Worm (Caenorhabditis elegans): ENCODE data around the gene hadb-1.

Gene hadb-1

DNA sequence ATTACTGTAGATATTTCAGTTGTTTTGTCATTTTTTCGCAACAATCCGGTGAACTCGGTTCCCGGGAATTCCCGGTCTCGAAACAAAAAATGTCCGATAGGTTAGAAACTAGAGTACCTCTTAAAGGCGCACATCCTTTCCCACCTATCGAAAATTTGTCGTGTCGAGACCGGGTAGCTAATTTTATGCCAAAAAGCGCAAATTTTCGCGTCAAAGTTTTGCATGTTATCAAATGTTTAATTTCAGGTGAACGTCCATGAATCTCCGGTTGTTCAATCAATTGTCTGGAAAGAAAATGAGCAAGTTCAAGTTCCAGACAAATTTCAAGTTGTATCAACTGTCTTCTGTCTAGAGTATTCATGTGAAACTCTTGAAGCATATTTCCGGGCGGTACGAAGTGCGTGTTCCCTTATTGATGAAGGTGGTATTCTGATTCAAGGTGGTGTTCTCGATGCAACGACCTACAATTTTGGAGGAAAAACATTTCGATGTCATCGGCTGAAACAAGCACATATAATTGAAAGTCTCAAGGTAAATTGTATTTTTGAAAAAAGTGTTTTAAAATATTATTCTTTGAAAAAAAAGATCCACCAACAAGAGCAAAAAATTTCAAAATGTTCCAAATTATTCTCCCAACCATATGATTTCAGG is 2.6 kb downstream of the hadb-1 start:
- TF ChIP-seq ztf-11 (tag; optimal IDR thresholded peaks at IDR 0.05) (no peak), mab-5 (tag; optimal IDR thresholded peaks at IDR 0.05) (no peak), mls-2 (tag; optimal IDR thresholded peaks at IDR 0.05) (no peak), ceh-43 (GFP tag; optimal IDR thresholded peaks at IDR 0.05) (no peak), lin-32 (GFP tag; optimal IDR thresholded peaks at IDR 0.05) (no peak), elt-3 (tag; optimal IDR thresholded peaks at IDR 0.05) (no peak), blmp-1 (tag; optimal IDR thresholded peaks at IDR 0.05) (no peak), ces-1 (GFP tag; optimal IDR thresholded peaks at IDR 0.05) (no peak), bed-3 (GFP tag; optimal IDR thresholded peaks at IDR 0.05) (no peak), tbx-8 (GFP tag; optimal IDR thresholded peaks at IDR 0.05) (no peak), flh-1 (GFP tag; optimal IDR thresholded peaks at IDR 0.05) (no peak), pha-4 (tag; optimal IDR thresholded peaks at IDR 0.05) (no peak), sem-2 (GFP tag; optimal IDR thresholded peaks at IDR 0.05) (no peak), snpc-4 (tag; optimal IDR thresholded peaks at IDR 0.05) (no peak), mep-1 (tag; optimal IDR thresholded peaks at IDR 0.05) (no peak), zip-8 (tag; optimal IDR thresholded peaks at IDR 0.05) (no peak), M03D4.4 (tag; optimal IDR thresholded peaks at IDR 0.05) (no peak)

- no peak for TF ChIP-seq ceh-39 (tag; optimal IDR thresholded peaks at IDR 0.05)
- TF ChIP-seq nhr-76 (tag; optimal IDR thresholded peaks at IDR 0.05): no peak
- peak; percentile 61 for TF ChIP-seq hlh-1 (tag; optimal IDR thresholded peaks at IDR 0.05)
- TF ChIP-seq pha-4 (tag; optimal IDR thresholded peaks at IDR 0.05): no peak
- no peak for TF ChIP-seq cnd-1 (tag; optimal IDR thresholded peaks at IDR 0.05)
- no peak for TF ChIP-seq nhr-28 (tag; optimal IDR thresholded peaks at IDR 0.05)
- TF ChIP-seq unc-120 (tag; optimal IDR thresholded peaks at IDR 0.05; ENCODE audit: poor library complexity, severe bottlenecking): peak; percentile 52
- peak; percentile 42 for TF ChIP-seq unc-62 (GFP tag; optimal IDR thresholded peaks at IDR 0.05)
Observed at ce11 chrIII:8684421-8684820, 3.9 kb downstream of the hadb-1 start, which contains the start of gene anmt-1. Gene anmt-1, plus strand, starts transcription at chrIII:8684808.

DNA sequence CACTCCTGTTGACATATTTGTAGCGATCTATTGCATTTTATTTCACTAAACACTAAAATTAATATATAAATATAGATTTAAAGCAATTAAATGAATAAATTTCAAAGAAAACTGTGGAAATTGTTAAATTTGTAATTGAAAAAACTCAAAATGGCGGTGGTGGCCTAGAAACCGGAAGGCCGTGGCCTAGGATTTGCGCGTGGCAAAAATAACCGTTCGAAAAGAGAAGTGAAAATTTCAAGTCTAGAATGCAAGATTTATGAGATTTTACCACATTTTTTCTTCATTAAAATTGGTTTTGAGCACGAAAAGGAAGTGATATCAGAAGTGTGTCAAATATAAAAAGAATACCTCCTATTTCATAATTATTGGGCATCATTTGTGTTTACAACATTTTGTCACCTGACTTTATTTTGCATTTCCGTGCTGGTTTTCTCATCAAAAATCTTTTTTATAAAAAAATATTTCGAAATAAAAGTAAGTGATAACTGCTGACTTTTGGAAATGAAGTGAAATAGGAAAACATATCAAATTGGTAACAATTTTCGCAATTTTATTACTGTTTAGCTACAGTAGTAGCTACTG is 4.5 kb downstream of the hadb-1 start, which contains the start of gene fli-1:
TSS of gene fli-1 (minus strand) at position 58 of the 585 bp plus-strand sequence.
- TF ChIP-seq snpc-4 (tag; optimal IDR thresholded peaks at IDR 0.05) (no peak), sptf-1 (tag; optimal IDR thresholded peaks at IDR 0.05) (peak; percentile 51)

- TF ChIP-seq drap-1 (GFP tag; optimal IDR thresholded peaks at IDR 0.05) (peak; percentile 98), unc-39 (tag; optimal IDR thresholded peaks at IDR 0.05) (peak; percentile 33), unc-62 (GFP tag; optimal IDR thresholded peaks at IDR 0.05) (peak; percentile 43), sptf-1 (tag; optimal IDR thresholded peaks at IDR 0.05) (peak; percentile 98), unc-120 (tag; optimal IDR thresholded peaks at IDR 0.05; ENCODE audit: poor library complexity, severe bottlenecking) (peak; percentile 90), elt-1 (tag; optimal IDR thresholded peaks at IDR 0.05; ENCODE audit: borderline replicate concordance, insufficient read depth) (peak; percentile 61), lsy-2 (tag; optimal IDR thresholded peaks at IDR 0.05) (peak; percentile 66), ztf-11 (tag; optimal IDR thresholded peaks at IDR 0.05) (peak; percentile 61), ceh-83 (GFP tag; optimal IDR thresholded peaks at IDR 0.05) (peak; percentile 97), nhr-237 (tag; optimal IDR thresholded peaks at IDR 0.05) (no peak), bed-3 (GFP tag; optimal IDR thresholded peaks at IDR 0.05) (peak; percentile 91), mab-5 (tag; optimal IDR thresholded peaks at IDR 0.05) (no peak), lin-13 (tag; optimal IDR thresholded peaks at IDR 0.05) (peak; percentile 22), nhr-12 (tag; optimal IDR thresholded peaks at IDR 0.05) (peak; percentile 22), flh-1 (GFP tag; optimal IDR thresholded peaks at IDR 0.05) (peak; percentile 87), blmp-1 (tag; optimal IDR thresholded peaks at IDR 0.05) (peak; percentile 50), cnd-1 (tag; optimal IDR thresholded peaks at IDR 0.05) (peak; percentile 95), nhr-76 (tag; optimal IDR thresholded peaks at IDR 0.05) (no peak), ceh-39 (tag; optimal IDR thresholded peaks at IDR 0.05) (peak; percentile 43), lin-32 (GFP tag; optimal IDR thresholded peaks at IDR 0.05) (peak; percentile 95), nhr-28 (tag; optimal IDR thresholded peaks at IDR 0.05) (peak; percentile 79), hlh-1 (tag; optimal IDR thresholded peaks at IDR 0.05) (peak; percentile 67), pha-4 (tag; optimal IDR thresholded peaks at IDR 0.05) (peak; percentile 62), mls-2 (tag; optimal IDR thresholded peaks at IDR 0.05) (peak; percentile 98), mep-1 (tag; optimal IDR thresholded peaks at IDR 0.05) (peak; percentile 60), sem-2 (GFP tag; optimal IDR thresholded peaks at IDR 0.05) (peak; percentile 94), ham-2 (GFP tag; optimal IDR thresholded peaks at IDR 0.05) (peak; percentile 91), M03D4.4 (tag; optimal IDR thresholded peaks at IDR 0.05) (peak; percentile 96), ces-1 (GFP tag; optimal IDR thresholded peaks at IDR 0.05) (peak; percentile 44), tbx-8 (GFP tag; optimal IDR thresholded peaks at IDR 0.05) (peak; percentile 89), ceh-43 (GFP tag; optimal IDR thresholded peaks at IDR 0.05) (peak; percentile 93), nhr-2 (tag; optimal IDR thresholded peaks at IDR 0.05) (peak; percentile 20), zip-8 (tag; optimal IDR thresholded peaks at IDR 0.05) (no peak), snpc-4 (tag; optimal IDR thresholded peaks at IDR 0.05) (no peak), elt-3 (tag; optimal IDR thresholded peaks at IDR 0.05) (peak; percentile 63)
Observed at ce11 chrIII:8678371-8678770, 9.9 kb downstream of the hadb-1 start.

Data from whole organism, mixed stage, embryonic.